Fruit fly (Drosophila melanogaster) whole organism, embryonic: Measurements from ENCODE around the gene Gr61a.

Source experiments
- Ada2b ChIP-seq: fragments of 200-800 bp; sonication (Bioruptor generic); IDR thresholded peaks from 2 replicates; pipeline ENCODE4 v1.3.6; 2022; ENCODE audit warnings: missing biosample characterization, missing genetic modification characterization
- Awh ChIP-seq: fragments of 200-800 bp; sonication (Bioruptor generic); IDR thresholded peaks from 2 replicates; pipeline ENCODE4, ENCODE4 v1.3.6; 2022; ENCODE audit warnings: missing biosample characterization, missing genetic modification characterization
- BtbVII ChIP-seq: fragments of 200-800 bp; sonication (Bioruptor generic); optimal IDR thresholded peaks from 3 replicates; lab custom pipeline; 2017; ENCODE audit warnings: missing biosample characterization, mild to moderate bottlenecking, missing genetic modification characterization
- CG10267 ChIP-seq: fragments of 200-800 bp; sonication (Bioruptor generic); optimal IDR thresholded peaks from 2 replicates; lab custom pipeline; 2018; ENCODE audit warnings: missing biosample characterization, mild to moderate bottlenecking, missing genetic modification characterization, moderate library complexity
- CG10979 ChIP-seq: fragments of 200-800 bp; sonication (Bioruptor generic); optimal IDR thresholded peaks from 2 replicates; lab custom pipeline; 2018; ENCODE audit warnings: missing biosample characterization, mild to moderate bottlenecking, missing genetic modification characterization, moderate library complexity
- CG12104 ChIP-seq: fragments of 200-800 bp; sonication (Bioruptor generic); optimal IDR thresholded peaks from 3 replicates; lab custom pipeline; 2016; ENCODE audit warnings: missing biosample characterization, missing genetic modification characterization
- CG12219 ChIP-seq: fragments of 200-800 bp; sonication (Bioruptor generic); optimal IDR thresholded peaks from 3 replicates; lab custom pipeline; 2018; ENCODE audit warnings: missing biosample characterization, mild to moderate bottlenecking, missing genetic modification characterization
- CG12769 ChIP-seq: fragments of 200-800 bp; sonication (Bioruptor generic); optimal IDR thresholded peaks from 2 replicates; lab custom pipeline; 2019; ENCODE audit warnings: missing biosample characterization, mild to moderate bottlenecking, missing genetic modification characterization, moderate library complexity
- CG13296 ChIP-seq: fragments of 200-800 bp; sonication (Bioruptor generic); optimal IDR thresholded peaks from 3 replicates; lab custom pipeline; 2018; ENCODE audit warnings: missing biosample characterization, mild to moderate bottlenecking, missing genetic modification characterization
- CG15269 ChIP-seq: fragments of 200-800 bp; sonication (Bioruptor generic); optimal IDR thresholded peaks from 2 replicates; lab custom pipeline; 2018; ENCODE audit warnings: missing biosample characterization, mild to moderate bottlenecking, missing genetic modification characterization, moderate library complexity
- CG15514 ChIP-seq: fragments of 200-800 bp; sonication (Bioruptor generic); optimal IDR thresholded peaks from 3 replicates; lab custom pipeline; 2017; ENCODE audit warnings: missing biosample characterization, missing genetic modification characterization, mild to moderate bottlenecking, moderate library complexity, missing genetic modification reagents
- CG17829 ChIP-seq: fragments of 200-800 bp; optimal IDR thresholded peaks from 2 replicates; lab custom pipeline; 2019; ENCODE audit warnings: missing biosample characterization, mild to moderate bottlenecking, missing genetic modification characterization, moderate library complexity
- CG18011 ChIP-seq: fragments of 200-800 bp; sonication (Bioruptor generic); optimal IDR thresholded peaks from 2 replicates; lab custom pipeline; 2017; ENCODE audit warnings: missing biosample characterization, missing genetic modification characterization, mild to moderate bottlenecking, moderate library complexity, missing genotype
- CG2116 ChIP-seq: fragments of 200-800 bp; sonication (Bioruptor generic); optimal IDR thresholded peaks from 3 replicates; lab custom pipeline; 2018; ENCODE audit warnings: missing biosample characterization, mild to moderate bottlenecking, missing genetic modification characterization
- CG31224 ChIP-seq: fragments of 200-800 bp; sonication (Bioruptor generic); IDR thresholded peaks from 2 replicates; pipeline ENCODE4 v1.3.6; 2022; ENCODE audit warnings: missing biosample characterization, missing genetic modification characterization
- CG34376 ChIP-seq: fragments of 200-800 bp; sonication (Bioruptor generic); optimal IDR thresholded peaks from 2 replicates; lab custom pipeline; 2018; ENCODE audit warnings: missing biosample characterization, mild to moderate bottlenecking, missing genetic modification characterization
- CG3726 ChIP-seq: fragments of 200-800 bp; sonication (Bioruptor generic); IDR thresholded peaks from 3 replicates; pipeline ENCODE4, ENCODE4 v1.3.6; 2022; ENCODE audit warnings: missing biosample characterization, missing genetic modification characterization
- CG3838 ChIP-seq: fragments of 200-800 bp; sonication (Bioruptor generic); optimal IDR thresholded peaks from 3 replicates; lab custom pipeline; 2016; ENCODE audit warnings: missing biosample characterization, missing genetic modification characterization
- CG5180 ChIP-seq: fragments of 200-800 bp; sonication (Bioruptor generic); optimal IDR thresholded peaks from 3 replicates; lab custom pipeline; 2017; ENCODE audit warnings: missing biosample characterization, missing genetic modification characterization, mild to moderate bottlenecking, moderate library complexity, missing genetic modification reagents
- CG7556 ChIP-seq: fragments of 200-800 bp; sonication (Bioruptor generic); optimal IDR thresholded peaks from 2 replicates; lab custom pipeline; 2017; ENCODE audit warnings: missing biosample characterization, mild to moderate bottlenecking, missing genetic modification characterization
- CG7963 ChIP-seq: fragments of 200-800 bp; sonication (Bioruptor generic); IDR thresholded peaks from 3 replicates; pipeline ENCODE4 v1.3.6; 2022; ENCODE audit warnings: missing biosample characterization, missing genetic modification characterization; ENCODE audit not compliant: partially characterized antibody
- CG8765 ChIP-seq: fragments of 200-800 bp; sonication (Bioruptor generic); IDR thresholded peaks from 2 replicates; pipeline ENCODE4 v1.3.6; 2022; ENCODE audit warnings: missing biosample characterization, missing genetic modification characterization
- CG9932 ChIP-seq: fragments of 200-800 bp; sonication (Bioruptor generic); IDR thresholded peaks from 2 replicates; pipeline ENCODE4 v1.3.6; 2022; ENCODE audit warnings: missing biosample characterization, missing genetic modification characterization
- Doc3 ChIP-seq: fragments of 200-800 bp; sonication (Bioruptor generic); IDR thresholded peaks from 3 replicates; pipeline ENCODE4 v1.3.6; 2022; ENCODE audit warnings: missing biosample characterization, missing genetic modification characterization; ENCODE audit not compliant: partially characterized antibody
- HLH4C ChIP-seq: fragments of 200-800 bp; sonication (Bioruptor generic); IDR thresholded peaks from 3 replicates; pipeline ENCODE4 v1.3.6; 2022; ENCODE audit warnings: missing biosample characterization, missing genetic modification characterization; ENCODE audit not compliant: partially characterized antibody
- HLH54F ChIP-seq: fragments of 200-800 bp; sonication (Bioruptor generic); optimal IDR thresholded peaks from 3 replicates; lab custom pipeline; 2016; ENCODE audit warnings: missing biosample characterization, missing genetic modification characterization
- Hmr ChIP-seq: fragments of 200-800 bp; sonication (Bioruptor generic); optimal IDR thresholded peaks from 3 replicates; lab custom pipeline; 2017; ENCODE audit warnings: mild to moderate bottlenecking, missing biosample characterization, missing genetic modification reagents, missing genetic modification characterization
- Mrtf ChIP-seq: fragments of 200-800 bp; sonication (Bioruptor generic); IDR thresholded peaks from 3 replicates; pipeline ENCODE4 v1.3.6; 2022; ENCODE audit warnings: missing biosample characterization, missing genetic modification characterization
- Nf-YB ChIP-seq: fragments of 200-800 bp; sonication (Bioruptor generic); optimal IDR thresholded peaks from 3 replicates; lab custom pipeline; 2019; ENCODE audit warnings: missing biosample characterization, mild to moderate bottlenecking, missing genetic modification characterization, moderate library complexity
- Trl ChIP-seq, 3 experiments: fragments of >200 bp in 2 of 3; fragments of 200-800 bp in 1 of 3; sonication (Bioruptor generic) in 1 of 3; optimal IDR thresholded peaks; 2 replicates in 1 of 3; 3 replicates in 2 of 3; lab custom pipeline; 2016 to 2017; ENCODE audit warnings: missing biosample characterization in 1 of 3, missing genetic modification characterization in 1 of 3
- bigmax ChIP-seq: fragments of 200-800 bp; sonication (Bioruptor generic); optimal IDR thresholded peaks from 2 replicates; lab custom pipeline; 2018; ENCODE audit warnings: missing biosample characterization, mild to moderate bottlenecking, missing genetic modification characterization
- chinmo ChIP-seq: fragments of 200-800 bp; sonication (Bioruptor generic); IDR thresholded peaks from 4 replicates; pipeline ENCODE4 v1.3.6; 2022; ENCODE audit warnings: missing biosample characterization, missing genetic modification characterization; ENCODE audit not compliant: partially characterized antibody
- dpn ChIP-seq, 2 experiments: fragments of 200-800 bp; sonication (Bioruptor generic); optimal IDR thresholded peaks; 3 replicates each; lab custom pipeline; 2016; ENCODE audit warnings: missing biosample characterization in 2 of 2, missing genetic modification characterization in 2 of 2
- gfzf ChIP-seq: fragments of 200-800 bp; sonication (Bioruptor generic); optimal IDR thresholded peaks from 2 replicates; lab custom pipeline; 2016; ENCODE audit warnings: missing biosample characterization, mild to moderate bottlenecking, missing genetic modification characterization, moderate library complexity
- ham ChIP-seq: fragments of 200-800 bp; sonication (Bioruptor generic); IDR thresholded peaks from 2 replicates; pipeline ENCODE4 v1.3.6; 2022; ENCODE audit warnings: missing biosample characterization, missing genetic modification characterization
- ken ChIP-seq: fragments of 200-800 bp; sonication (Bioruptor generic); IDR thresholded peaks from 3 replicates; pipeline ENCODE4 v1.3.6; 2022; ENCODE audit warnings: missing biosample characterization, missing genetic modification characterization
- nau ChIP-seq: fragments of 200-800 bp; sonication (Bioruptor generic); optimal IDR thresholded peaks from 3 replicates; lab custom pipeline; 2017; ENCODE audit warnings: missing biosample characterization, mild to moderate bottlenecking, missing genetic modification characterization, missing genetic modification reagents
- odd ChIP-seq: fragments of 200-800 bp; sonication (Bioruptor generic); optimal IDR thresholded peaks from 2 replicates; lab custom pipeline; 2017; ENCODE audit warnings: missing biosample characterization, mild to moderate bottlenecking, missing genetic modification characterization
- otp ChIP-seq: fragments of 200-800 bp; sonication (Bioruptor generic); IDR thresholded peaks from 3 replicates; pipeline ENCODE4, ENCODE4 v1.3.6; 2022; ENCODE audit warnings: missing biosample characterization, missing genetic modification characterization
- p53 ChIP-seq: fragments of 200-800 bp; sonication (Bioruptor generic); optimal IDR thresholded peaks from 2 replicates; lab custom pipeline; 2016; ENCODE audit warnings: missing biosample characterization, missing genetic modification characterization
- psq ChIP-seq: fragments of 200-800 bp; sonication (Bioruptor generic); optimal IDR thresholded peaks from 2 replicates; lab custom pipeline; 2017; ENCODE audit warnings: missing biosample characterization, missing genetic modification characterization
- sd ChIP-seq: fragments of 200-800 bp; sonication (Bioruptor generic); optimal IDR thresholded peaks from 3 replicates; lab custom pipeline; 2018; ENCODE audit warnings: missing biosample characterization, mild to moderate bottlenecking, missing genetic modification characterization, moderate library complexity
- sima ChIP-seq: fragments of 200-800 bp; sonication (Bioruptor generic); optimal IDR thresholded peaks from 2 replicates; lab custom pipeline; 2016; ENCODE audit warnings: missing biosample characterization, missing genetic modification characterization
- sisA ChIP-seq: fragments of 200-800 bp; sonication (Bioruptor generic); IDR thresholded peaks from 2 replicates; pipeline ENCODE4 v1.3.6; 2022; ENCODE audit warnings: missing biosample characterization, missing genetic modification characterization
- stc ChIP-seq: fragments of 200-800 bp; sonication (Bioruptor generic); IDR thresholded peaks from 2 replicates; pipeline ENCODE4 v1.3.6; 2022; ENCODE audit warnings: missing biosample characterization, missing genetic modification characterization
- tin ChIP-seq: fragments of 200-800 bp; sonication (Bioruptor generic); optimal IDR thresholded peaks from 3 replicates; lab custom pipeline; 2016; ENCODE audit warnings: missing biosample characterization, missing genetic modification characterization
- tup ChIP-seq: fragments of 200-800 bp; sonication (Bioruptor generic); optimal IDR thresholded peaks from 2 replicates; lab custom pipeline; 2016; ENCODE audit warnings: missing biosample characterization, mild to moderate bottlenecking, missing genetic modification characterization, moderate library complexity

Gene Gr61a

DNA sequence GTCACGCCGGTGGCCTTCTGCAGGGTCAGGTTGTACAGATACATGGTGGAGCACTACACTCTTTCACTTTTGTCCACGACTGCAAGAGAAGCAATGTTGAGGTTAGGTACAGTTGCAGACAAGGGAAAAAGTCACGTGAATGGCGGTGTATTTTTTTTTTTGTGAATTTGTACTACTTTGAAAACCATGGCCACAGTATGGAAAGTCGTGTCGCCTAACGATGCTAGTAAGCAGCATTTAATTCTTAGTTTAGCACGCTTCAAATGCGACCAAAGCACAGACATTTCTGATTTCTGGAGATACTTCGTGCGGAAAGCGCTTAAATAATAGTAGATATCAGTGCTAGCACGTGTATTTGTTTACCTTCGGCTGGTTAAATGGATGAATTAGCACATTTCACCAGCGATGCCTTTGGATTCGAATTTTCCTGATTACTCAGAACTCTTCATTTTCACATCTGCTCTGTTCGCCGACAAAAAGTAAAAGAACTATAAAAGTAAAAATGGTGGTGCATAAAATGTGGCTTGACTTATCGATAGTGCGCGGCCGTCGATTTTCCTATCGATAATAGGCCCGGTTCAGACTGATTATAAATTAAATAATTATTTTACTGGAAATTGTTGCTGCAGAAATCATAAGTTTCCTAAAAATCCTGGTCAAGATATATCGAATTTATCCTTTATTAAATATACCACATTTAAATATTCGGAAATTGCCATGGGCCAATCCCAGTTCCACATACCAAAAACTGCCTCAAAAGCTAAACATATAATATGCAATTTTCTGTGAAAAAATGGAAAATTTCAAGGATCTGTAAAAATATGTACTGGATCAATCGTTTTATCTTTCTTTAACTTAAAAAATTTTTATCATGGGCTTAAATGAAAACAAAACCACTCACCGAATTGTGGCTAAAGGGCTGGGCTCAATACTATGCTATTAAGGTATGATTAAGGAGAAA, 8.1 kb upstream of the Gr61a start, which contains the start of gene Sf3b3 (continued):
- TF ChIP-seq sima (no peak), CG10979 (tag; lab: Kevin White, UChicago) (peak; percentile 6), CG34376 (GFP tag; lab: Kevin White, UChicago) (peak; percentile 34), BtbVII (GFP tag; lab: Kevin White, UChicago) (peak; percentile 7), psq (no peak), HLH54F (GFP tag; lab: Kevin White, UChicago) (no peak), CG13296 (GFP tag; lab: Kevin White, UChicago) (no peak), CG12104 (GFP tag; lab: Kevin White, UChicago) (no peak), chinmo (GFP tag; lab: Robert Waterston, UW) (0 out of 4 replicates have a peak, but pooled peaks have one; percentile 10), CG2116 (GFP tag; lab: Kevin White, UChicago) (no peak), gfzf (GFP tag; lab: Kevin White, UChicago) (no peak), tin (no peak), Ada2b (GFP tag; lab: Robert Waterston, UW) (peak; percentile 32; the same call in 1 of the 2 replicates), CG9932 (GFP tag; lab: Robert Waterston, UW) (0 out of 2 replicates have a peak, but pooled peaks have one; percentile 20), CG12769 (tag; lab: Kevin White, UChicago) (no peak), Doc3 (peak; percentile 29; the same call in 2 of the 3 replicates), CG7963 (GFP tag; lab: Robert Waterston, UW) (peak; percentile 60; the same call in 1 of the 3 replicates), CG10267 (no peak), CG31224 (GFP tag; lab: Robert Waterston, UW) (no peak; the same call in 1 of the 2 replicates), CG15514 (GFP tag; lab: Kevin White, UChicago) (peak; percentile 57), ham (GFP tag; lab: Robert Waterston, UW) (no peak), Trl (optimal IDR thresholded peaks at IDR 0.05; lab: Kevin White, UChicago) (no peak), Trl (GFP tag; optimal IDR thresholded peaks at IDR 0.05; lab: Kevin White, UChicago) (no peak), Awh (GFP tag; lab: Robert Waterston, UW) (no peak), ken (GFP tag; lab: Robert Waterston, UW) (no peak), tup (no peak), Nf-YB (GFP tag; lab: Kevin White, UChicago) (no peak), CG3838 (no peak), Hmr (GFP tag; lab: Kevin White, UChicago) (no peak), p53 (no peak), otp (no peak), bigmax (GFP tag; lab: Kevin White, UChicago) (peak; percentile 91), dpn (GFP tag; optimal IDR thresholded peaks at IDR 0.05; lab: Kevin White, UChicago) (no peak), CG17829 (tag; lab: Kevin White, UChicago) (peak; percentile 42), CG18011 (no peak), Mrtf (GFP tag; lab: Robert Waterston, UW) (no peak), CG15269 (tag; lab: Kevin White, UChicago) (no peak), stc (GFP tag; lab: Robert Waterston, UW) (no peak), CG3726 (GFP tag; lab: Robert Waterston, UW) (no peak), sisA (GFP tag; lab: Robert Waterston, UW) (no peak), odd (no peak), CG5180 (GFP tag; lab: Kevin White, UChicago) (no peak), CG7556 (no peak), HLH4C (GFP tag; lab: Robert Waterston, UW) (peak; percentile 48; the same call in 2 of the 3 replicates), sd (tag; lab: Kevin White, UChicago) (no peak), nau (GFP tag; lab: Kevin White, UChicago) (no peak), CG8765 (GFP tag; lab: Robert Waterston, UW) (no peak), CG12219 (no peak)
